Worm (Caenorhabditis elegans) whole organism, L2 larva: ENCODE data around the gene Y27F2A.8.
"Not testable (repeated sequence)": the region's sequence is repeated elsewhere in the genome, so short reads cannot be mapped to it uniquely, and the experiment has no call there.

ENCODE experiments used
- F13H6.1 ChIP-seq: sonication (generic microtip); optimal IDR thresholded peaks from 2 replicates; lab custom pipeline; 2016; ENCODE audit warnings: missing genetic modification characterization, missing compliant biosample characterization
- Y55F3AM.14 ChIP-seq: fragments of 200-800 bp; sonication (Bioruptor generic); optimal IDR thresholded peaks from 2 replicates; lab custom pipeline; 2018; ENCODE audit warnings: mild to moderate bottlenecking, missing genetic modification characterization, missing compliant biosample characterization
- aly-2 ChIP-seq: fragments of 150-350 bp; optimal IDR thresholded peaks from 2 replicates; lab custom pipeline; 2014; ENCODE audit warnings: missing biosample characterization, missing genetic modification characterization
- blmp-1 ChIP-seq: sonication (generic microtip); optimal IDR thresholded peaks from 2 replicates; lab custom pipeline; 2017; ENCODE audit warnings: missing genetic modification characterization, mild to moderate bottlenecking, missing compliant biosample characterization, antibody characterized with exemption, moderate library complexity; ENCODE audit not compliant: insufficient read depth
- ceh-82 ChIP-seq: fragments of 150-350 bp; optimal IDR thresholded peaks from 2 replicates; lab custom pipeline; 2014; ENCODE audit warnings: missing biosample characterization, missing genetic modification characterization
- dmd-4 ChIP-seq: sonication (generic microtip); optimal IDR thresholded peaks from 2 replicates; lab custom pipeline; 2017; ENCODE audit warnings: missing biosample characterization, missing genetic modification characterization
- elt-1 ChIP-seq: fragments of 150-350 bp; optimal IDR thresholded peaks from 2 replicates; lab custom pipeline; 2014; ENCODE audit warnings: missing biosample characterization, missing genetic modification characterization
- fos-1 ChIP-seq: fragments of 150-350 bp; optimal IDR thresholded peaks from 2 replicates; lab custom pipeline; 2014; ENCODE audit warnings: missing biosample characterization, missing genetic modification characterization
- gmeb-1 ChIP-seq: fragments of 150-350 bp; optimal IDR thresholded peaks from 2 replicates; lab custom pipeline; 2014; ENCODE audit warnings: missing biosample characterization, missing genetic modification characterization
- lin-11 ChIP-seq: fragments of 150-350 bp; sonication (generic microtip); optimal IDR thresholded peaks from 2 replicates; lab custom pipeline; 2014; ENCODE audit warnings: missing biosample characterization, missing genetic modification characterization, inconsistent platforms, mixed read lengths
- lin-13 ChIP-seq: fragments of 150-350 bp; optimal IDR thresholded peaks from 2 replicates; lab custom pipeline; 2014; ENCODE audit warnings: missing biosample characterization, missing genetic modification reagents, missing genetic modification characterization
- lin-39 ChIP-seq: fragments of 150-350 bp; optimal IDR thresholded peaks from 2 replicates; lab custom pipeline; 2014; ENCODE audit warnings: missing biosample characterization, missing genetic modification reagents, missing genetic modification characterization
- mdl-1 ChIP-seq, 2 experiments: fragments of 150-350 bp in 1 of 2; sonication (generic microtip) in 1 of 2; optimal IDR thresholded peaks; 2 replicates each; lab custom pipeline; 2017; ENCODE audit warnings: missing biosample characterization in 2 of 2, missing genetic modification characterization in 2 of 2
- nhr-10 ChIP-seq: sonication (generic microtip); optimal IDR thresholded peaks from 2 replicates; lab custom pipeline; 2017; ENCODE audit warnings: missing biosample characterization, missing genetic modification characterization
- nhr-11 ChIP-seq: fragments of 150-350 bp; optimal IDR thresholded peaks from 2 replicates; lab custom pipeline; 2014; ENCODE audit warnings: missing biosample characterization, missing genetic modification characterization
- nhr-12 ChIP-seq: fragments of 150-350 bp; optimal IDR thresholded peaks from 2 replicates; lab custom pipeline; 2014; ENCODE audit warnings: missing biosample characterization, missing genetic modification characterization
- nhr-129 ChIP-seq: fragments of 150-350 bp; optimal IDR thresholded peaks from 2 replicates; lab custom pipeline; 2014; ENCODE audit warnings: missing biosample characterization, missing genetic modification characterization
- nhr-21 ChIP-seq: fragments of 150-350 bp; optimal IDR thresholded peaks from 2 replicates; lab custom pipeline; 2014; ENCODE audit warnings: missing biosample characterization, missing genetic modification characterization
- nhr-23 ChIP-seq: fragments of 150-350 bp; optimal IDR thresholded peaks from 2 replicates; lab custom pipeline; 2014; ENCODE audit warnings: missing biosample characterization, missing genetic modification reagents, missing genetic modification characterization
- nhr-237 ChIP-seq: fragments of 150-350 bp; optimal IDR thresholded peaks from 2 replicates; lab custom pipeline; 2014; ENCODE audit warnings: missing biosample characterization, missing genetic modification characterization
- nhr-77 ChIP-seq: fragments of 150-350 bp; optimal IDR thresholded peaks from 2 replicates; lab custom pipeline; 2014; ENCODE audit warnings: missing biosample characterization, missing genetic modification characterization
- peb-1 ChIP-seq: fragments of 150-350 bp; optimal IDR thresholded peaks from 2 replicates; lab custom pipeline; 2014; ENCODE audit warnings: missing biosample characterization, missing genetic modification characterization
- sem-4 ChIP-seq: fragments of 150-350 bp; optimal IDR thresholded peaks from 2 replicates; lab custom pipeline; 2014; ENCODE audit warnings: missing biosample characterization, missing genetic modification reagents, missing genetic modification characterization
- skn-1 ChIP-seq: sonication (generic microtip); optimal IDR thresholded peaks from 2 replicates; lab custom pipeline; 2017; ENCODE audit warnings: missing biosample characterization, missing genetic modification characterization
- sma-3 ChIP-seq: sonication (generic microtip); optimal IDR thresholded peaks from 2 replicates; lab custom pipeline; 2016; ENCODE audit warnings: missing genetic modification reagents, missing genetic modification characterization, missing compliant biosample characterization
- sma-9 ChIP-seq, 2 experiments: fragments of 150-350 bp in 1 of 2; sonication (generic microtip) in 1 of 2; optimal IDR thresholded peaks; 2 replicates each; lab custom pipeline; 2014 to 2016; ENCODE audit warnings: missing genetic modification characterization in 2 of 2, mild to moderate bottlenecking in 1 of 2, missing biosample characterization in 1 of 2, missing compliant biosample characterization in 1 of 2, missing genetic modification reagents in 1 of 2, moderate library complexity in 1 of 2
- snpc-4 ChIP-seq: fragments of 150-350 bp; optimal IDR thresholded peaks from 2 replicates; lab custom pipeline; 2014; ENCODE audit warnings: missing biosample characterization, missing genetic modification characterization
- unc-39 ChIP-seq: fragments of 150-350 bp; optimal IDR thresholded peaks from 2 replicates; lab custom pipeline; 2014; ENCODE audit warnings: missing biosample characterization, missing genetic modification characterization
- unc-55 ChIP-seq: fragments of 150-350 bp; sonication (generic microtip); optimal IDR thresholded peaks from 3 replicates; lab custom pipeline; 2014; ENCODE audit warnings: missing biosample characterization, missing genetic modification reagents, missing genetic modification characterization
- zag-1 ChIP-seq: fragments of 150-350 bp; optimal IDR thresholded peaks from 2 replicates; lab custom pipeline; 2014; ENCODE audit warnings: missing biosample characterization, missing genetic modification characterization
- ztf-11 ChIP-seq: sonication (generic microtip); optimal IDR thresholded peaks from 2 replicates; lab custom pipeline; 2017; ENCODE audit warnings: missing biosample characterization, missing genetic modification characterization

The Y27F2A.8 gene

DNA sequence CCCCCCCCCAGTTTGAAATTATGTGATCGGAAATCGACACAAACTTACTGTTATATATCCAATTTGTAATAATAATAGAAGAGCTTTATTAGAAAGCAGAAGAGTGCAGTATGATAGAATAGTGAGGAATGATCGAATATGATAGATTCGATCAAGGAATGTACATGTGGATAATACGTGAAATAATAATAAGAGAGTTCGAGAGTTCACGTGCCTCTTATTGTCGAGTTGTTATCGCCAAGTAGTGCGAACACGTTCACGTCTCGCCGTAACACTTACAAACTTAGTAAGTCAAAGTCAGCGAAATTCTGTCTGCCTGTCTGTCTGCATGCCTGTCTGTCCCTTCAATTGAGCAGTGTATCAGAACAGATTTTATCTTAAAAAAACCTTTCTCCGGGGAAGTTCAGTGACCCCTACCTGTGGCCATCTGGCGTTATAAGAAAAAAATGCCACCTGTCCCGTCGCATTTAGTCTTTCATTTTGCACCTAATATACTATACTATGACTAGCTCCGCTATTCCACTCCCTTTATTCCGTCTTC is at the start of gene Y27F2A.8, which contains the start of gene Y27F2A.6:
TSS of gene Y27F2A.8 (plus strand) at position 491 of the 541 bp plus-strand sequence.
TSS of gene Y27F2A.6 (minus strand) at position 101 of the 541 bp plus-strand sequence.
- TF ChIP-seq sma-9 (GFP tag; optimal IDR thresholded peaks at IDR 0.05; lab: Kevin White, UChicago); sma-9 (tag; optimal IDR thresholded peaks at IDR 0.05; lab: Kevin White, UChicago); F13H6.1 (tag; lab: Kevin White, UChicago); unc-55 (GFP tag; lab: Kevin White, UChicago): not testable (repeated sequence)

DNA sequence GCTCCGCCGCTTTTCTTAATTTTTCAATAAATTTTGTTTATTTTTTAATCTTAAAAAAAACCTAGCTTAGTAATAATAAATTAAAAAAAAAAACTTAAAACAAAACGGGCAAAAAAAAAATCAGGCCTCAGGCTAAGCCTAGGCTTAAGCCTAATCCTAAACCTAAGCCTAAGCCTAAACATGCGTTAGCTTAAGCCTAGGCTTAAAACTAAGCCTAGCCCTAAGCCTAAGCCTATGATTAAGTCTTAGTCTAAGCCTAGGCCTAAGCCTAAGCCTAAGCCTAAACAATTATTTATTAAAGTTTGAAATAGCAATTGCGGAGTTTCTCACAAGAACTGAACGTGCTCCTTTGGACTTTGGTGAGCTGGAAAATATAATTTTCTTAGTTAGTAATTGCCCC is 48.3 kb upstream of the Y27F2A.8 start:
- TF ChIP-seq nhr-77 (tag; lab: Kevin White, UChicago) (no peak), nhr-12 (tag; lab: Kevin White, UChicago) (no peak), nhr-10 (tag; lab: Kevin White, UChicago) (no peak), ceh-82 (tag; lab: Kevin White, UChicago) (no peak), dmd-4 (tag; lab: Kevin White, UChicago) (no peak), fos-1 (tag; lab: Kevin White, UChicago) (no peak), skn-1 (tag; lab: Kevin White, UChicago) (no peak)

DNA sequence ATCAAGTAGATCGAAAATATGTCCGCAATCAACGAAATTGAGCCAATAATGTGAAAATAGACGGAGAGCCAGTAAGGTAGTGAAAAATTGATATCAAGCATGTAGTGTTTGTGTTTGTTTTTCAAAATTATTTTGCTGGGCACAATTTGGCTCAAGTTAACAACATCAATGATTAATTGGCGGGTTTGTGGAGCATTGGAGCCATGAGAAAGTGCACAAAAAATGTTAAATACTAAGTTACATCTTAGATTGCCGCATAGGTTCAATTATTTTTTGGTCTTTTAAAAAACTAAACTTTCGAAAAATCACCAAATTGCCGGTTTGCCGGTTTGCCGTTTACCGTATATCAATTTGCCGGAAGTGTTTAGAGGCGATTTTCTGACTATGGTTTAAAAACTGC is 45.8 kb upstream of the Y27F2A.8 start, which contains the start of gene sri-54:
TSS of gene sri-54 (minus strand) at position 101 of the 400 bp plus-strand sequence.
- TF ChIP-seq lin-13 (GFP tag; lab: Kevin White, UChicago) (no peak), lin-11 (tag; lab: Kevin White, UChicago) (no peak), unc-39 (tag; lab: Kevin White, UChicago) (no peak), lin-39 (tag; lab: Kevin White, UChicago) (no peak), nhr-237 (tag; lab: Kevin White, UChicago) (no peak), nhr-11 (tag; lab: Kevin White, UChicago) (no peak), blmp-1 (tag; lab: Kevin White, UChicago) (no peak), sma-9 (GFP tag; optimal IDR thresholded peaks at IDR 0.05; lab: Kevin White, UChicago) (no peak), sma-9 (tag; optimal IDR thresholded peaks at IDR 0.05; lab: Kevin White, UChicago) (no peak), ztf-11 (tag; lab: Kevin White, UChicago) (no peak), zag-1 (tag; lab: Kevin White, UChicago) (no peak), aly-2 (tag; lab: Kevin White, UChicago) (no peak), mdl-1 (tag; optimal IDR thresholded peaks at IDR 0.05; lab: Kevin White, UChicago) (no peak), snpc-4 (tag; lab: Kevin White, UChicago) (no peak), nhr-23 (tag; lab: Kevin White, UChicago) (no peak)
- TF ChIP-seq, all 48 proteins: peak for 0

DNA sequence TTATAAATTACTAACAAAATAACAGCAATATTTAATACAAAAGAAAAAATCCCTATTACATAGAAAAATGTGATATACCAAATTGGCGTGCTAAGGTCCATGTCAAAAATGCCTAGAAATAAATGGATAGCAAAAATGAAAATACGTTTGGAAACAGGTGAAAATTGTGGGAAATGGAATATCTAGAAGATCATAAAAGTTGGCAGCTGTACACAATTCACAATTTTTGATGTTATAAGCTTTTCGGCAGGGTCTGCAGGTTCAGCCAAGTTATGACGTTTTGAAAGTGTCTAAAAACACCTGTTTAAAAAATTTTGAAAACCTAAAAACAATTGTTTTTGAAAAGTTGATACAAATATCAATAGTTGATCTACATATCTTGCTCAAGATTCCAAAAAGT is 40.7 kb upstream of the Y27F2A.8 start, which contains the start of gene sri-42:
TSS of gene sri-42 (minus strand) at position 101 of the 400 bp plus-strand sequence.
- not testable (repeated sequence) for TF ChIP-seq Y55F3AM.14 (GFP tag; lab: Kevin White, UChicago); unc-39 (tag; lab: Kevin White, UChicago); nhr-129 (tag; lab: Kevin White, UChicago)
- TF ChIP-seq, all 48 proteins: peak for 0; not testable (repeated sequence) for 48

DNA sequence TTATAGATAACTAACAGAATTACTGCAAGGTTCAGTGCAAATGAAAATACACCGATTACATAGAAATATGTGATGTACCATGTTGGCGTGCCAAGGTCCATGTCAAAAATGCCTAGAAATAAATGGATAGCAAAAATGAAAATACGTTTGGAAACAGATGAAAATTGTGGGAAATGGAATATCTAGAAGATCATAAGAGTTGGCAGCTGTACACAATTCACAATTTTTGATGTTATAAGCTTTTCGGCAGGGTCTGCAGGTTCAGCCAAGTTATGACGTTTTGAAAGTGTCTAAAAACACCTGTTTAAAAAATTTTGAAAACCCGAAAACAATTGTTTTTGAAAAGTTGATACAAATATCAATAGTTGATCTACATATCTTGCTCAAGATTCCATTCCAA is 39.0 kb upstream of the Y27F2A.8 start, which contains the start of gene sri-43:
TSS of gene sri-43 (minus strand) at position 101 of the 400 bp plus-strand sequence.
- not testable (repeated sequence) for TF ChIP-seq nhr-12 (tag; lab: Kevin White, UChicago); elt-1 (tag; lab: Kevin White, UChicago); peb-1

DNA sequence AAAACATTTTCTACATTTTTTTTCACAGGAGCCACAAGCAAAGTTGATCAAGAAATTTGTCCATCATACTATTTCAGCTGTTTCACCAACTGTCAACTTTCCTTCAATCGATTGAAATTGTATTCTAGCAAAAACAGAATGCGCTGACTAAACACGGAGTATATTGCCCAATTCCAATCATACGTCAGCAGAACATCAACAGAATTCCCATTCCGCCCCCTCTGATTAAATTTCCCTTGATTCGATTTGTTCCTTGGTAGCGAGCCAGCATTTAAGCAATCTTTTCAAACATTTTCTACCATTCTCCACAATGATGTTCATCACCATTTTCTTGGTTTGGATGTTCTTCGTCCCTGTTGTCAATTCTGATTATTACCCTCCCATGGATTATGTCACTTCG is 37.7 kb upstream of the Y27F2A.8 start, which contains the start of gene T10D4.15:
TSS of gene T10D4.15 (plus strand) at position 301 of the 400 bp plus-strand sequence.
- TF ChIP-seq sem-4 (tag; lab: Kevin White, UChicago) (no peak), nhr-12 (tag; lab: Kevin White, UChicago) (no peak), gmeb-1 (tag; lab: Kevin White, UChicago) (no peak), lin-13 (GFP tag; lab: Kevin White, UChicago) (no peak), nhr-21 (tag; lab: Kevin White, UChicago) (no peak), nhr-11 (tag; lab: Kevin White, UChicago) (no peak), dmd-4 (tag; lab: Kevin White, UChicago) (no peak), sma-3 (no peak), skn-1 (tag; lab: Kevin White, UChicago) (no peak), lin-39 (tag; lab: Kevin White, UChicago) (no peak)
